Fruit fly (Drosophila melanogaster): Measurements from ENCODE around the gene Pi3K92E.

Pi3K92E gene

DNA sequence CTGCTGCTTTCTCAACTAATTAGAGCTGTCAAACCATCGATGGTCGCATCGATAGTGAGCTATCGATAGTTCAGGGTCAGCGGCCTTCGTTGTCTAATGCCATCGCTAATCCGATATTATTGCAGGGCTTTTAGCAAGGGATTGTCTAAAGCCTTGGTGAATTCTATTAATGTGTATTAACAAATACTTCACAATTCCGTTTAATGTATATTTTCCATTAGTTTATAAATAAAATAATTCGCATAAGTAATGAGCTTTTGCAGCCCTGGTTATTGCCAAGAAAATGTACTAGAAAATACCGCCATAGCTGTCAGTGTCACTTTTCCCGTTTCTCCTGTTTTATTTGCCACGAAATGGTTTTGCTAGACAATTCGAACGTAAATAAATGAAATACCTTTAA, 54.7 kb downstream of the Pi3K92E start, which contains the start of the genes EloB and Srp14 (continued):
- TF ChIP-seq sens (GFP tag) (peak; percentile 96), dmrt99B (tag; optimal IDR thresholded peaks at IDR 0.05) (no peak), knrl (GFP tag; IDR thresholded peaks at IDR 0.05; ENCODE audit: partially characterized antibody) (peak; percentile 98), CG3726 (GFP tag; IDR thresholded peaks at IDR 0.05) (0 out of 3 replicates have a peak, but pooled peaks have one; percentile 13), CG10462 (GFP tag; optimal IDR thresholded peaks at IDR 0.05) (peak; percentile 61), CG7963 (GFP tag; IDR thresholded peaks at IDR 0.05; ENCODE audit: partially characterized antibody) (peak; percentile 95), CG10959 (GFP tag; IDR thresholded peaks at IDR 0.05) (peak; percentile 70), Dek (tag; optimal IDR thresholded peaks at IDR 0.05) (peak; percentile 74), Poxn (GFP tag; IDR thresholded peaks at IDR 0.05) (no peak), fd3F (GFP tag; optimal IDR thresholded peaks at IDR 0.05) (peak; percentile 65), Dbx (GFP tag; IDR thresholded peaks at IDR 0.05) (peak; percentile 91), sug (tag; optimal IDR thresholded peaks at IDR 0.05) (peak; percentile 87), CG17802 (tag; optimal IDR thresholded peaks at IDR 0.05) (peak; percentile 23), Mrtf (GFP tag; IDR thresholded peaks at IDR 0.05) (peak; percentile 64; the same call in 2 of the 3 replicates), ken (GFP tag; IDR thresholded peaks at IDR 0.05) (peak; percentile 59; the same call in 1 of the 3 replicates), org-1 (GFP tag; optimal IDR thresholded peaks at IDR 0.05) (peak; percentile 1), zfh1 (GFP tag; IDR thresholded peaks at IDR 0.05) (peak; percentile 83), aop (GFP tag; IDR thresholded peaks at IDR 0.05) (no peak), nmo (GFP tag; optimal IDR thresholded peaks at IDR 0.05) (peak; percentile 89), wek (GFP tag; optimal IDR thresholded peaks at IDR 0.05) (peak; percentile 28), CG1603 (tag; optimal IDR thresholded peaks at IDR 0.05) (peak; percentile 85), C15 (GFP tag; IDR thresholded peaks at IDR 0.05) (peak; percentile 61; the same call in 1 of the 3 replicates), wdn (GFP tag; IDR thresholded peaks at IDR 0.05) (peak; percentile 59; the same call in 1 of the 2 replicates), CG4404 (GFP tag; IDR thresholded peaks at IDR 0.05) (peak; percentile 75), luna (GFP tag; optimal IDR thresholded peaks at IDR 0.05) (no peak), CG8944 (GFP tag; optimal IDR thresholded peaks at IDR 0.05) (peak; percentile 57), yki (optimal IDR thresholded peaks at IDR 0.05) (no peak), Sry-δ (GFP tag; optimal IDR thresholded peaks at IDR 0.05) (peak; percentile 99), scrt (GFP tag; optimal IDR thresholded peaks at IDR 0.05) (peak; percentile 71), Sox102F (GFP tag; optimal IDR thresholded peaks at IDR 0.05) (no peak), CG12744 (GFP tag; optimal IDR thresholded peaks at IDR 0.05) (peak; percentile 67), Nf-YB (GFP tag; optimal IDR thresholded peaks at IDR 0.05) (peak; percentile 53), sr (GFP tag; IDR thresholded peaks at IDR 0.05) (0 out of 3 replicates have a peak, but pooled peaks have one; percentile 23), insv (GFP tag; optimal IDR thresholded peaks at IDR 0.05) (peak in 1 of 2 experiments; percentile 52), eve (GFP tag; optimal IDR thresholded peaks at IDR 0.05) (no peak), CG43689 (GFP tag; IDR thresholded peaks at IDR 0.05) (peak; percentile 53; the same call in 1 of the 2 replicates), E2f1 (GFP tag; IDR thresholded peaks at IDR 0.05) (peak; percentile 77), CG18764 (GFP tag; optimal IDR thresholded peaks at IDR 0.05) (peak; percentile 65), CG3281 (GFP tag; optimal IDR thresholded peaks at IDR 0.05) (peak; percentile 81), Vsx1 (GFP tag; optimal IDR thresholded peaks at IDR 0.05) (no peak), btn (GFP tag; optimal IDR thresholded peaks at IDR 0.05) (peak; percentile 13), CG10565 (GFP tag; optimal IDR thresholded peaks at IDR 0.05) (no peak), CG7357 (GFP tag; IDR thresholded peaks at IDR 0.05) (peak; percentile 71; the same call in 1 of the 3 replicates), CG15479 (GFP tag; optimal IDR thresholded peaks at IDR 0.05) (peak; percentile 2), jing (GFP tag; optimal IDR thresholded peaks at IDR 0.05) (no peak), Ets97D (GFP tag; optimal IDR thresholded peaks at IDR 0.05) (peak; percentile 91), tio (GFP tag; optimal IDR thresholded peaks at IDR 0.05) (no peak), CG15601 (tag; optimal IDR thresholded peaks at IDR 0.05) (peak; percentile 84), Ptx1 (GFP tag; IDR thresholded peaks at IDR 0.05) (peak; percentile 80), stwl (tag; optimal IDR thresholded peaks at IDR 0.05) (peak; percentile 83), CG12769 (tag; optimal IDR thresholded peaks at IDR 0.05) (peak; percentile 87), CG8478 (optimal IDR thresholded peaks at IDR 0.05) (no peak)

All from whole organism, embryonic.